Worm (Caenorhabditis elegans) whole organism, L2 larva: ENCODE results near the gene C35D10.3.

Experiments used
- F13H6.1 ChIP-seq: sonication (generic microtip); optimal IDR thresholded peaks from 2 replicates; lab custom pipeline; 2016; ENCODE audit warnings: missing genetic modification characterization, missing compliant biosample characterization
- R02D3.7 ChIP-seq: fragments of 150-350 bp; optimal IDR thresholded peaks from 2 replicates; lab custom pipeline; 2014; ENCODE audit warnings: missing biosample characterization, missing genetic modification characterization
- Y55F3AM.14 ChIP-seq: fragments of 200-800 bp; sonication (Bioruptor generic); optimal IDR thresholded peaks from 2 replicates; lab custom pipeline; 2018; ENCODE audit warnings: mild to moderate bottlenecking, missing genetic modification characterization, missing compliant biosample characterization
- ZK546.5 ChIP-seq: sonication (generic microtip); optimal IDR thresholded peaks from 2 replicates; lab custom pipeline; 2017; ENCODE audit warnings: missing biosample characterization, missing genetic modification characterization
- alr-1 ChIP-seq: fragments of 150-350 bp; optimal IDR thresholded peaks from 2 replicates; lab custom pipeline; 2014; ENCODE audit warnings: missing biosample characterization, missing genetic modification characterization
- aly-2 ChIP-seq: fragments of 150-350 bp; optimal IDR thresholded peaks from 2 replicates; lab custom pipeline; 2014; ENCODE audit warnings: missing biosample characterization, missing genetic modification characterization
- ama-1 ChIP-seq: fragments of 150-350 bp; optimal IDR thresholded peaks from 2 replicates; lab custom pipeline; 2018; ENCODE audit warnings: inconsistent platforms
- blmp-1 ChIP-seq: sonication (generic microtip); optimal IDR thresholded peaks from 2 replicates; lab custom pipeline; 2017; ENCODE audit warnings: missing genetic modification characterization, mild to moderate bottlenecking, missing compliant biosample characterization, antibody characterized with exemption, moderate library complexity; ENCODE audit not compliant: insufficient read depth
- ceh-16 ChIP-seq: fragments of 150-350 bp; optimal IDR thresholded peaks from 2 replicates; lab custom pipeline; 2014; ENCODE audit warnings: missing biosample characterization, missing genetic modification characterization
- ceh-82 ChIP-seq: fragments of 150-350 bp; optimal IDR thresholded peaks from 2 replicates; lab custom pipeline; 2014; ENCODE audit warnings: missing biosample characterization, missing genetic modification characterization
- crh-2 ChIP-seq: sonication (generic microtip); optimal IDR thresholded peaks from 2 replicates; lab custom pipeline; 2017; ENCODE audit warnings: missing biosample characterization, missing genetic modification characterization
- dmd-4 ChIP-seq: sonication (generic microtip); optimal IDR thresholded peaks from 2 replicates; lab custom pipeline; 2017; ENCODE audit warnings: missing biosample characterization, missing genetic modification characterization
- egl-27 ChIP-seq: sonication (generic microtip); optimal IDR thresholded peaks from 3 replicates; lab custom pipeline; 2017; ENCODE audit warnings: missing biosample characterization, missing genetic modification reagents, missing genetic modification characterization
- elt-3 ChIP-seq: sonication (generic microtip); optimal IDR thresholded peaks from 2 replicates; lab custom pipeline; 2017; ENCODE audit warnings: missing biosample characterization, missing genetic modification characterization
- fos-1 ChIP-seq: fragments of 150-350 bp; optimal IDR thresholded peaks from 2 replicates; lab custom pipeline; 2014; ENCODE audit warnings: missing biosample characterization, missing genetic modification characterization
- gmeb-1 ChIP-seq: fragments of 150-350 bp; optimal IDR thresholded peaks from 2 replicates; lab custom pipeline; 2014; ENCODE audit warnings: missing biosample characterization, missing genetic modification characterization
- lin-39 ChIP-seq: fragments of 150-350 bp; optimal IDR thresholded peaks from 2 replicates; lab custom pipeline; 2014; ENCODE audit warnings: missing biosample characterization, missing genetic modification reagents, missing genetic modification characterization
- lsy-2 ChIP-seq, 2 experiments: fragments of 150-350 bp in 1 of 2; sonication (generic microtip) in 1 of 2; optimal IDR thresholded peaks; 2 replicates each; lab custom pipeline; 2014 to 2017; ENCODE audit warnings: missing biosample characterization in 2 of 2, missing genetic modification characterization in 2 of 2
- mbf-1 ChIP-seq: sonication (generic microtip); optimal IDR thresholded peaks from 2 replicates; lab custom pipeline; 2017; ENCODE audit warnings: missing biosample characterization, missing genetic modification characterization
- mdl-1 ChIP-seq, 2 experiments: fragments of 150-350 bp in 1 of 2; sonication (generic microtip) in 1 of 2; optimal IDR thresholded peaks; 2 replicates each; lab custom pipeline; 2017; ENCODE audit warnings: missing biosample characterization in 2 of 2, missing genetic modification characterization in 2 of 2
- nhr-10 ChIP-seq: sonication (generic microtip); optimal IDR thresholded peaks from 2 replicates; lab custom pipeline; 2017; ENCODE audit warnings: missing biosample characterization, missing genetic modification characterization
- nhr-12 ChIP-seq: fragments of 150-350 bp; optimal IDR thresholded peaks from 2 replicates; lab custom pipeline; 2014; ENCODE audit warnings: missing biosample characterization, missing genetic modification characterization
- nhr-129 ChIP-seq: fragments of 150-350 bp; optimal IDR thresholded peaks from 2 replicates; lab custom pipeline; 2014; ENCODE audit warnings: missing biosample characterization, missing genetic modification characterization
- nhr-21 ChIP-seq: fragments of 150-350 bp; optimal IDR thresholded peaks from 2 replicates; lab custom pipeline; 2014; ENCODE audit warnings: missing biosample characterization, missing genetic modification characterization
- nhr-23 ChIP-seq: fragments of 150-350 bp; optimal IDR thresholded peaks from 2 replicates; lab custom pipeline; 2014; ENCODE audit warnings: missing biosample characterization, missing genetic modification reagents, missing genetic modification characterization
- nhr-6 ChIP-seq: fragments of 150-350 bp; optimal IDR thresholded peaks from 2 replicates; lab custom pipeline; 2014; ENCODE audit warnings: missing biosample characterization, missing genetic modification characterization
- nhr-77 ChIP-seq: fragments of 150-350 bp; optimal IDR thresholded peaks from 2 replicates; lab custom pipeline; 2014; ENCODE audit warnings: missing biosample characterization, missing genetic modification characterization
- peb-1 ChIP-seq: fragments of 150-350 bp; optimal IDR thresholded peaks from 2 replicates; lab custom pipeline; 2014; ENCODE audit warnings: missing biosample characterization, missing genetic modification characterization
- sem-4 ChIP-seq: fragments of 150-350 bp; optimal IDR thresholded peaks from 2 replicates; lab custom pipeline; 2014; ENCODE audit warnings: missing biosample characterization, missing genetic modification reagents, missing genetic modification characterization
- skn-1 ChIP-seq: sonication (generic microtip); optimal IDR thresholded peaks from 2 replicates; lab custom pipeline; 2017; ENCODE audit warnings: missing biosample characterization, missing genetic modification characterization
- sma-9 ChIP-seq, 2 experiments: fragments of 150-350 bp in 1 of 2; sonication (generic microtip) in 1 of 2; optimal IDR thresholded peaks; 2 replicates each; lab custom pipeline; 2014 to 2016; ENCODE audit warnings: missing genetic modification characterization in 2 of 2, mild to moderate bottlenecking in 1 of 2, missing biosample characterization in 1 of 2, missing compliant biosample characterization in 1 of 2, missing genetic modification reagents in 1 of 2, moderate library complexity in 1 of 2
- unc-55 ChIP-seq: fragments of 150-350 bp; sonication (generic microtip); optimal IDR thresholded peaks from 3 replicates; lab custom pipeline; 2014; ENCODE audit warnings: missing biosample characterization, missing genetic modification reagents, missing genetic modification characterization
- unc-62 ChIP-seq: fragments of 150-350 bp; optimal IDR thresholded peaks from 2 replicates; lab custom pipeline; 2014; ENCODE audit warnings: missing biosample characterization, missing genetic modification reagents, missing genetic modification characterization
- zag-1 ChIP-seq: fragments of 150-350 bp; optimal IDR thresholded peaks from 2 replicates; lab custom pipeline; 2014; ENCODE audit warnings: missing biosample characterization, missing genetic modification characterization

C35D10.3 gene

ce11 chrIII:4849739-4850138 is 19.0 kb upstream of the C35D10.3 start, which contains the start of gene nonu-1:
nonu-1 (minus strand) TSS chrIII:4849907.
- TF ChIP-seq nhr-6 (tag; lab: Kevin White, UChicago) (no peak), elt-3 (no peak), blmp-1 (tag; lab: Kevin White, UChicago) (no peak), F13H6.1 (tag; lab: Kevin White, UChicago) (no peak), alr-1 (no peak), nhr-77 (tag; lab: Kevin White, UChicago) (no peak), zag-1 (tag; lab: Kevin White, UChicago) (no peak), sem-4 (tag; lab: Kevin White, UChicago) (no peak), peb-1 (tag; lab: Kevin White, UChicago) (no peak), ZK546.5 (tag; lab: Kevin White, UChicago) (no peak), gmeb-1 (tag; lab: Kevin White, UChicago) (no peak)

DNA sequence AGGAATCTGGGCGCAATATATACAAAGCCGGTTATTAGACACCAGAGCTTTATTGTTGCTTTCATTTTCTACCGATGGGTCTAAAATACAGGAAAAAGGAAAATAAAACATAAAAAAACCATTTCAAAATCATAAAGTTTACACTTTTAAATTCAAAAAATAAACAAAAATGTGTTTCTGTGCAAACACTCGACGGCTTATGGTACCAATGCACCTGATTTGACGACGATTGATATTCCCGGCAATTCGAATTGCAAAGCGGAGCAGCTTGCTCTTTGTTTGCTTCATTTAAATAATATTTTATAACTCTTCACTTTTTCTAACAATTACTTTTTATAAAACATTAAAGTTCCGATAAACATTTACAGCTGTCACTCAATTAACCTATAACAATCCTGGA is 18.6 kb upstream of the C35D10.3 start, which contains the start of gene F26A1.1:
TSS of gene F26A1.1 (plus strand) at position 369 of the 400 bp plus-strand sequence.
- TF ChIP-seq peb-1 (tag; lab: Kevin White, UChicago) (no peak), mbf-1 (tag; lab: Kevin White, UChicago) (no peak), nhr-129 (peak; percentile 8), skn-1 (no peak), ceh-82 (tag; lab: Kevin White, UChicago) (no peak), gmeb-1 (tag; lab: Kevin White, UChicago) (peak; percentile 6), unc-55 (GFP tag; lab: Kevin White, UChicago) (peak; percentile 54), dmd-4 (tag; lab: Kevin White, UChicago) (no peak), crh-2 (tag; lab: Kevin White, UChicago) (peak; percentile 5), nhr-10 (tag; lab: Kevin White, UChicago) (no peak), lsy-2 (tag; optimal IDR thresholded peaks at IDR 0.05; lab: Kevin White, UChicago) (peak in 1 of 2 experiments; percentile 38), ZK546.5 (tag; lab: Kevin White, UChicago) (no peak), nhr-77 (tag; lab: Kevin White, UChicago) (no peak)

DNA sequence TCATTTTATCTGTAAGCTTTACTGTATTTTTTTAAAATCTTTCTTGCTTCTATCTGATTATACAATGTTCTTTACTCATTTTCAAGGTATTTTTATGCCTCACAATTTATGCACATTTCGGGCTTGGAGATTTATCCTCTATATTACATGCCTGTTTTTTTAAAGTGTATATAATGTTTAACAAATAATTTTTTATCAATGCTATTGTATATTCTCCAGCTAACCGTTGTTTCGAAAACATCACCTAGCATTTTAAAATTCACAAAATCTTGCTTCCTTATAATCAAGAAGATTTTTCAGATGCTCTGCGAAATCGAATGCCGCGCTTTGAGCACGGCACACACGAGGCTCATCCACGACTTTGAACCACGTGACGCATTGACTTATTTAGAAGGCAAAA is 16.7 kb upstream of the C35D10.3 start, which contains the start of gene ced-4:
TSS of gene ced-4 (plus strand) at position 301 of the 400 bp plus-strand sequence.
- TF ChIP-seq nhr-6 (tag; lab: Kevin White, UChicago) = no peak
- no peak for TF ChIP-seq skn-1
- TF ChIP-seq blmp-1 (tag; lab: Kevin White, UChicago) = no peak
- TF ChIP-seq nhr-21 = no peak
- TF ChIP-seq, all 48 proteins: peak for 0

ce11 chrIII:4854918-4855317 is 13.8 kb upstream of the C35D10.3 start, which contains the start of gene C35D10.8:
C35D10.8 (plus strand) TSS chrIII:4855218.
- TF ChIP-seq skn-1 (no peak), nhr-6 (tag; lab: Kevin White, UChicago) (no peak), nhr-23 (tag; lab: Kevin White, UChicago) (no peak), mdl-1 (tag; optimal IDR thresholded peaks at IDR 0.05; lab: Kevin White, UChicago) (no peak), dmd-4 (tag; lab: Kevin White, UChicago) (no peak), nhr-12 (tag; lab: Kevin White, UChicago) (no peak), Y55F3AM.14 (GFP tag; lab: Kevin White, UChicago) (no peak), fos-1 (tag; lab: Kevin White, UChicago) (no peak), unc-62 (GFP tag; lab: Kevin White, UChicago) (no peak), ZK546.5 (tag; lab: Kevin White, UChicago) (no peak), peb-1 (tag; lab: Kevin White, UChicago) (no peak), aly-2 (no peak), ceh-16 (tag; lab: Kevin White, UChicago) (no peak), R02D3.7 (tag; lab: Kevin White, UChicago) (no peak), nhr-129 (no peak), sem-4 (tag; lab: Kevin White, UChicago) (no peak), lin-39 (tag; lab: Kevin White, UChicago) (no peak), egl-27 (tag; lab: Kevin White, UChicago) (no peak), ama-1 (lab: Kevin White, UChicago) (no peak), sma-9 (GFP tag; optimal IDR thresholded peaks at IDR 0.05; lab: Kevin White, UChicago) (no peak), sma-9 (tag; optimal IDR thresholded peaks at IDR 0.05; lab: Kevin White, UChicago) (no peak)
